Fruit fly (Drosophila melanogaster): ENCODE data around the gene Cyp4ae1.

Cyp4ae1 gene

DNA sequence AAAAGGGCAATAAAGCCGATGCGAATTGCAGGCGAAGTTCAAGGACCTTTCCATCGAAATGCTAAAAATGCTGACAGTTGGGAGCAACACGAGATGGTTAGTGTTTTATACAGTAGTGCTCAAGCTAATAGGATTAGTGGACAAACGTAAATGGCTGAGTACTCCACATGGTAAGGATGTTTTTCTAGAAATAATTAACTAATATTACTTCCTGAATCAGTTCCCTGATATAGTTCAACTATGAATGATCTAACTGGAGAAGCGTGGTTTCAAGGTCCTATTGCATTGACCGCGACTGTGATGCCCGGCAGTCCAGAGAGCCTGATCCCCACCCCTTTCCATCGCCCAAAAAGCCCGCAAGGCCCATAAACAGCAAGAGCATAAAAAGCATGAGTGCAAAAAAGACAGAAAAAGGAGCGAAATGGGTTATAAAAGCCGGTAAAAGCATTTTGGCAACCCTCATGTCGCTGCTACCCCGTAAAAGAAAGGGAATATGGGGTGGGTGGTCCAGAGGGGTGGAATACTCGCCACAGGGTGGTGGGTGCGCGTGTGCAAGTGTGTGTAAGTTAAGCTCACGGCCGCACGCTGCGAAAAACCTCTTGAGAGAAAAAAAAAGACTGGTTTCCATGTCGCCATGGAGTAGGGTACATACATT is 44.5 kb upstream of the Cyp4ae1 start (continued):
- TF ChIP-seq CG7963 (GFP tag; IDR thresholded peaks at IDR 0.05; ENCODE audit: partially characterized antibody) (no peak), CG18599 (GFP tag; optimal IDR thresholded peaks at IDR 0.05) (peak; percentile 84), CG10274 (GFP tag; optimal IDR thresholded peaks at IDR 0.05) (peak; percentile 13), CG17568 (GFP tag; optimal IDR thresholded peaks at IDR 0.05) (peak; percentile 28), CG2116 (GFP tag; optimal IDR thresholded peaks at IDR 0.05) (peak; percentile 7), CG13123 (GFP tag; optimal IDR thresholded peaks at IDR 0.05) (no peak), vvl (GFP tag; IDR thresholded peaks at IDR 0.05) (peak; percentile 76), CG12942 (GFP tag; optimal IDR thresholded peaks at IDR 0.05) (no peak), CG8944 (GFP tag; optimal IDR thresholded peaks at IDR 0.05) (peak; percentile 55), Tbp (GFP tag; optimal IDR thresholded peaks at IDR 0.05) (no peak), Dll (GFP tag; IDR thresholded peaks at IDR 0.05; ENCODE audit: partially characterized antibody) (no peak), Awh (GFP tag; IDR thresholded peaks at IDR 0.05) (peak; percentile 74), Sin3A (optimal IDR thresholded peaks at IDR 0.05) (no peak), CG17328 (GFP tag; IDR thresholded peaks at IDR 0.05) (peak; percentile 74), CG8478 (optimal IDR thresholded peaks at IDR 0.05) (no peak), CG13424 (tag; optimal IDR thresholded peaks at IDR 0.05) (peak; percentile 76), Oaz (GFP tag; IDR thresholded peaks at IDR 0.05) (no peak), Dfd (GFP tag; optimal IDR thresholded peaks at IDR 0.05) (no peak), nerfin-2 (GFP tag; IDR thresholded peaks at IDR 0.05; ENCODE audit: partially characterized antibody) (no peak), Chrac-16 (GFP tag; optimal IDR thresholded peaks at IDR 0.05) (peak; percentile 57), CG10431 (GFP tag; optimal IDR thresholded peaks at IDR 0.05) (peak; percentile 38), CG4617 (GFP tag; optimal IDR thresholded peaks at IDR 0.05; ENCODE audit: borderline replicate concordance) (no peak), ap (GFP tag; IDR thresholded peaks at IDR 0.05) (no peak; the same call in 1 of the 2 replicates), maf-S (GFP tag; optimal IDR thresholded peaks at IDR 0.05) (peak; percentile 7), yki (optimal IDR thresholded peaks at IDR 0.05) (no peak), Usf (GFP tag; optimal IDR thresholded peaks at IDR 0.05) (peak; percentile 25), Atf-2 (GFP tag; optimal IDR thresholded peaks at IDR 0.05) (peak; percentile 54), H2.0 (GFP tag; IDR thresholded peaks at IDR 0.05) (peak; percentile 66), slou (GFP tag; optimal IDR thresholded peaks at IDR 0.05) (peak; percentile 31), CG17802 (tag; optimal IDR thresholded peaks at IDR 0.05) (no peak), Mad (GFP tag; optimal IDR thresholded peaks at IDR 0.05) (peak; percentile 51), shn (GFP tag; optimal IDR thresholded peaks at IDR 0.05) (peak; percentile 13), ara (GFP tag; IDR thresholded peaks at IDR 0.05) (peak; percentile 57), CG12071 (GFP tag; optimal IDR thresholded peaks at IDR 0.05) (peak; percentile 64), CG13624 (GFP tag; optimal IDR thresholded peaks at IDR 0.05) (peak; percentile 28), nom (GFP tag; optimal IDR thresholded peaks at IDR 0.05) (peak; percentile 16), CG30403 (GFP tag; optimal IDR thresholded peaks at IDR 0.05) (peak; percentile 69), CG7271 (tag; optimal IDR thresholded peaks at IDR 0.05) (peak; percentile 30), CG31224 (GFP tag; IDR thresholded peaks at IDR 0.05) (peak; percentile 34; the same call in 1 of the 2 replicates), Fer3 (tag; optimal IDR thresholded peaks at IDR 0.05) (peak; percentile 61), odd (GFP tag; optimal IDR thresholded peaks at IDR 0.05) (peak; percentile 37), D19B (GFP tag; optimal IDR thresholded peaks at IDR 0.05) (peak; percentile 39), hth (optimal IDR thresholded peaks at IDR 0.05) (no peak), knrl (GFP tag; IDR thresholded peaks at IDR 0.05; ENCODE audit: partially characterized antibody) (no peak), Atf3 (GFP tag; optimal IDR thresholded peaks at IDR 0.05) (peak; percentile 12), otp (GFP tag; IDR thresholded peaks at IDR 0.05) (peak; percentile 49; the same call in 1 of the 3 replicates), Gug (GFP tag; IDR thresholded peaks at IDR 0.05) (peak; percentile 24; the same call in 1 of the 4 replicates), CG2129 (GFP tag; IDR thresholded peaks at IDR 0.05; ENCODE audit: partially characterized antibody) (no peak), Med (GFP tag) (peak; percentile 90), CG31441 (GFP tag; IDR thresholded peaks at IDR 0.05) (peak; percentile 74), exex (tag; optimal IDR thresholded peaks at IDR 0.05) (no peak)
